Fruit fly (Drosophila melanogaster): ENCODE results near the gene ND-49L.

DNA sequence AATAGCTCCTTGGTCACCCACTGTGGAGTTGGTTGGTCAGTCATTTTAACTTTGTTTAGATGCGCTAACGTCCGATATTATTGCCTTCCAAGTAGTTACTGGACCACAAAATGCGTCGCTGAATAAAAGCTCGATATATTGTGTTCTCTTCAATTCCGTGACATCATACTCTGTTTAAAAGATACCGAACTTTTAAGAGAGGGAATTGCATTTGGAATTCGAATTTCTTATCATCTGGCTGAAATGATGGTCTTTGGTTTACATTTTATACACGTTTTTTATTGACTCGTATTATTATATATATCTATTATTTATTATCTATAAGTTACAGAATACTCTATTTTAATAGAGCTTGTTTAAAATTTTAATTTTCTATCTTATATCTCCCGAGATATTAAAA, 27.0 kb upstream of the ND-49L start, which contains the start of gene CHKov2:
- TF ChIP-seq CG8478 (optimal IDR thresholded peaks at IDR 0.05) (no peak), CTCF (optimal IDR thresholded peaks at IDR 0.05) (no peak)

Data from S2 (cell line).